Worm (Caenorhabditis elegans): ENCODE measurements around the gene ZK686.6.

Gene ZK686.6

DNA sequence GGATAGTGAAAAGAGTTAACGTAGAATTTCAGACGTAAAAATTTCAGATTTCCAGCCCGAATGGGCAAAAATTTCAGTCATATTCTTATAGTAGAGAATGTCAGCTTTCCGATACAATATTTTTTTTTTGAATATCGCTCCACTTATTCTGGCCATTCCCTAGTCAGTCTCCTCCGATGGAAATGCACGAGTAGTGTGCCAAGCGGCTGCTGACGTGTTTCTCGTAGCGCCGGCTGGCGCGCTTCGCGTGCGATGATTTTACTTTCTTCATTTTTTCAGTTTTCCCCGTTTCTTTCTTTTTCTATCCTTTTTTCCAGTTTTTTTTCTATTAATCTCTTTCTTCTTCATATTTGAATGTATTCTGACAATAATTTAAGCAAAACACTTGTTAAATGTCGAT is 1.8 kb downstream of the ZK686.6 start:
- TF ChIP-seq pes-1 (GFP tag; IDR thresholded peaks at IDR 0.05) (0 out of 2 replicates have a peak, but pooled peaks have one; percentile 24), flt-1 (GFP tag; IDR thresholded peaks at IDR 0.05) (0 out of 2 replicates have a peak, but pooled peaks have one; percentile 15)

DNA sequence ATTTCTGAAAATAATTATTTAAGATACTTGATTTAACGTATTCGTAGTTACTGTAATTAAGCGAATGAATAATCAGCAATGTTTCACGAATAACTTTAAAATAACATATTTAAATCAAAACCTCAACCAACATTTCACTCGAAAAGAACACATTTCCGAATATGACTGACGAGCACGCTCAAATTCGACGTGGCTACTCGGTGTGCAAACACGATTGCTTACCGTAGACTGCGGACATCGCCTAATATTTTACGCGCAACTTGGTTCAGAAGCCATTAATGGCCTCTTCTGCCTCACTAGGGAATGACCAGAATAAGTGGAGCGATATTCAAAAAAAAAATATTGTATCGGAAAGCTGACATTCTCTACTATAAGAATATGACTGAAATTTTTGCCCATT is 2.8 kb downstream of the ZK686.6 start, which contains the start of gene snu-23:
Gene snu-23 (minus strand): TSS at position 156 of the 400 bp plus-strand sequence.
- TF ChIP-seq ceh-13 (GFP tag; optimal IDR thresholded peaks at IDR 0.05) (no peak), pes-1 (GFP tag; IDR thresholded peaks at IDR 0.05) (no peak), tbx-37 (GFP tag; conservative IDR thresholded peaks at IDR 0.05) (no peak), F13C5.2 (tag; optimal IDR thresholded peaks at IDR 0.05) (no peak), hmbx-1 (tag; optimal IDR thresholded peaks at IDR 0.05) (no peak), sea-1 (GFP tag; conservative IDR thresholded peaks at IDR 0.05) (no peak), ama-1 (optimal IDR thresholded peaks at IDR 0.05) (no peak), hnd-1 (tag; optimal IDR thresholded peaks at IDR 0.05) (no peak), scrt-1 (GFP tag; IDR thresholded peaks at IDR 0.05) (no peak)

DNA sequence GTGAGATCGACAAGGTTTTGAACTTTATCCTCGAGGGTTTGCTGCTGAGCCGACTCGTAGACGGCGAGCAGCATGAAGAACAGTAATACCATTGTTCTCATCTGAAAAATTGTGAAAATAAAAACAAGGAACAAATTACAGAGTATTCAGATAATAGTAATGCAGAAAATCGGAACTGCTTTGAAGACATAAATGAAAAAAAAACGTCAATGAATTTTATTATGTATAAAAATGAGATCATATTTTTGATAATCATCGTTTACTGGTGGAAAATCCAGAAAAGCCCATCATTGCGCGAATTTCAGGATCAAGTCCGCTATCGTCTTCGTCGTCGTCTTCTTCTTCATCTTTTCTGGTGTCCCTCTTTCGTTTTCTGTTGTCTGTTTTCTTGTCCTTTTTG is 3.8 kb downstream of the ZK686.6 start, which contains the start of gene ZK686.3:
Gene ZK686.3 (minus strand): TSS at position 101 of the 400 bp plus-strand sequence.
- TF ChIP-seq tbx-37 (GFP tag; conservative IDR thresholded peaks at IDR 0.05) (no peak), ceh-13 (GFP tag; optimal IDR thresholded peaks at IDR 0.05) (no peak), tbx-11 (GFP tag; IDR thresholded peaks at IDR 0.05) (no peak), B0310.2 (tag; optimal IDR thresholded peaks at IDR 0.05) (no peak), hnd-1 (tag; optimal IDR thresholded peaks at IDR 0.05) (no peak), ama-1 (optimal IDR thresholded peaks at IDR 0.05) (no peak), aly-1 (tag; optimal IDR thresholded peaks at IDR 0.05) (no peak), hmg-4 (GFP tag; optimal IDR thresholded peaks at IDR 0.05) (no peak), ets-7 (tag; optimal IDR thresholded peaks at IDR 0.05) (no peak), flt-1 (GFP tag; IDR thresholded peaks at IDR 0.05) (no peak), ceh-36 (tag; optimal IDR thresholded peaks at IDR 0.05) (no peak), sea-1 (GFP tag; conservative IDR thresholded peaks at IDR 0.05) (no peak)

DNA sequence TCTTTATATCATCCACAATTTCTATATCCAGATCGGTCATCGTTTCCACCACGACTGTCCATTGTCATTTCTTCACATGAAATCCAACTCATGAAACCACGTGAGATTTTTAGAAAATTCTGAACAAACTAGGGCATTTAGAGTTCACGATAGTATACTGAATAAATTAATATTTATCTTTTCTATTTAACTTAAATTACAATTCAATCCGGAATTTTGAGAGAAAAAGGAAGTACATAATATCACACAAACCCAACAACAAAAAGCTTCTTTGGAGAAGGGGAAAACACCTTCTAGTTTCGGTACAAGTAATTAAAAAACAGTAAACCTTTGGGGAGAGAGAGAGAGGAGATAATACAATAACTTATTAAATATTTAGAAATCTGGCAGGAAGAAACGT is 5.4 kb downstream of the ZK686.6 start, which contains the start of gene ZK686.5:
Gene ZK686.5 (minus strand): TSS at position 101 of the 400 bp plus-strand sequence.
- TF ChIP-seq aly-1 (tag; optimal IDR thresholded peaks at IDR 0.05) (no peak), F13C5.2 (tag; optimal IDR thresholded peaks at IDR 0.05) (no peak), B0310.2 (tag; optimal IDR thresholded peaks at IDR 0.05) (no peak), hnd-1 (tag; optimal IDR thresholded peaks at IDR 0.05) (no peak), tbx-11 (GFP tag; IDR thresholded peaks at IDR 0.05) (no peak), hmbx-1 (tag; optimal IDR thresholded peaks at IDR 0.05) (no peak), pes-1 (GFP tag; IDR thresholded peaks at IDR 0.05) (no peak), ama-1 (optimal IDR thresholded peaks at IDR 0.05) (no peak), ceh-13 (GFP tag; optimal IDR thresholded peaks at IDR 0.05) (no peak)

DNA sequence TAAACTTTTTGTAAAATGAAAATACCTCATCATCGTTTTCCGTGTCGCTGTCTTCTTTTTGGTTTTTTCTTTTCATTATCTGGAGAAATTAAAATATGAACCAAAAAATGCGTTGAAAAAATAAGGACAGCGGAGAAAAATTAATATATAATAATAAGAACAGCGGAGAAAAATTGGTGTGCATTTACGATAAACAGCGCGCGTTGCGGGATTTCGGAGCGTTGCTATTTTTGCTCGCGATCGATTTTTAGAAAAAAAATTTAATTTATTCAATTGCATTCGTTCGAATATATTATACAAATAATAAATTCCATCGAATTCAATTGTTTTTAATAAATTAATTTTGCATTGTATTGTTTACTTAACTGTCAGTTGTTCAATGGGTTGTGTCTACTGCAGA is 6.8 kb downstream of the ZK686.6 start, which contains the start of gene ZK686.2:
Gene ZK686.2 (minus strand): TSS at position 79 of the 400 bp plus-strand sequence.
- TF ChIP-seq tbx-11 (GFP tag; IDR thresholded peaks at IDR 0.05) = no peak
- no peak for TF ChIP-seq ets-7 (tag; optimal IDR thresholded peaks at IDR 0.05)
- TF ChIP-seq ceh-13 (GFP tag; optimal IDR thresholded peaks at IDR 0.05) = no peak
- no peak for TF ChIP-seq pes-1 (GFP tag; IDR thresholded peaks at IDR 0.05)
- TF ChIP-seq tbx-37 (GFP tag; conservative IDR thresholded peaks at IDR 0.05) = no peak
- TF ChIP-seq hmbx-1 (tag; optimal IDR thresholded peaks at IDR 0.05) = no peak
- no peak for TF ChIP-seq tra-4 (tag; optimal IDR thresholded peaks at IDR 0.05)
- TF ChIP-seq hmg-4 (GFP tag; optimal IDR thresholded peaks at IDR 0.05) = no peak
- no peak for TF ChIP-seq ceh-36 (tag; optimal IDR thresholded peaks at IDR 0.05)
- no peak for TF ChIP-seq flt-1 (GFP tag; IDR thresholded peaks at IDR 0.05)
- TF ChIP-seq B0310.2 (tag; optimal IDR thresholded peaks at IDR 0.05) = no peak
- TF ChIP-seq aly-1 (tag; optimal IDR thresholded peaks at IDR 0.05) = no peak
- no peak for TF ChIP-seq scrt-1 (GFP tag; IDR thresholded peaks at IDR 0.05)
- TF ChIP-seq ama-1 (optimal IDR thresholded peaks at IDR 0.05) = no peak
- TF ChIP-seq F13C5.2 (tag; optimal IDR thresholded peaks at IDR 0.05) = no peak
- TF ChIP-seq sea-1 (GFP tag; conservative IDR thresholded peaks at IDR 0.05) = no peak
- no peak for TF ChIP-seq hnd-1 (tag; optimal IDR thresholded peaks at IDR 0.05)

DNA sequence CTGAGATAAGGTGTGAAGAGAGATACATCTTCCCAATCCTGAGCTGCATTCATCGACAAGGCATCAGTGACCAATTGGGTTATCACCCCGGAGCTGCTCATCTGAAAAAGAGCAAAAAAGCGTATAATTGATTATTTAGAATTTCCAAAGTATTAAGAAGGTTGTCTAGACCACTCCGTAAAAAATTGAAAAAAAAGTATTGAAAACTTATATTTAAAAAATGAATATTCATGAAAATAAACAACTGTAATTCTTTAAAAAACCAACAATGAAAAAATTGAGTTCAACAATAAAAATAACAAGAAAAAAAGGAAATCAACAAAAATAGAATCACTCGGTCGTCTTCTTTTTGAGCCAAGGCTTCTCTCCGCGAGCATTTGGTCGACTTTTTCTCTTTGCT is 9.3 kb downstream of the ZK686.6 start, which contains the start of gene mtx-2:
Gene mtx-2 (minus strand): TSS at position 101 of the 400 bp plus-strand sequence.
- no peak for TF ChIP-seq hmg-4 (GFP tag; optimal IDR thresholded peaks at IDR 0.05)
- no peak for TF ChIP-seq B0310.2 (tag; optimal IDR thresholded peaks at IDR 0.05)
- TF ChIP-seq aly-1 (tag; optimal IDR thresholded peaks at IDR 0.05) = no peak
- TF ChIP-seq F13C5.2 (tag; optimal IDR thresholded peaks at IDR 0.05) = no peak

DNA sequence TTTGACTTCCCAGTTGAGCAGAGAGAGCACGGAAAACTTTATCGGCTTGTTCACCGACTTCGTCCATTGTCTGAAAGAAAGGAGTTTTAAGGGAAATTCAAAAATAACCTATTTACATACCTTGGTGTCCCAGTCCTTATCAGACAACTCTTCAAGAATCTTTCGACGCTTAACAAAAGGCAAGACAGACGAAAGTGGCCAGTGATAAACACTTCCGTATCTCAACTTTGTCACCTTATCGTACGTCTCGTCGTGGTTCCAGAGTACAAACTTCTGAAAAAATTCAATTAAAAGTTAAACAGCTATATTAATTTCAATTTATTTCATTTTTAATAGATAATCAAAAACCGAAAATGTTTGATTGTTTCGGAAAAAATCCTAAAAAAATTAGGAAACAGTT is 10.6 kb downstream of the ZK686.6 start:
- TF ChIP-seq hmg-4 (GFP tag; optimal IDR thresholded peaks at IDR 0.05) (no peak), tra-4 (tag; optimal IDR thresholded peaks at IDR 0.05) (no peak), ceh-36 (tag; optimal IDR thresholded peaks at IDR 0.05) (no peak), flt-1 (GFP tag; IDR thresholded peaks at IDR 0.05) (no peak), scrt-1 (GFP tag; IDR thresholded peaks at IDR 0.05) (no peak), ama-1 (optimal IDR thresholded peaks at IDR 0.05) (no peak), aly-1 (tag; optimal IDR thresholded peaks at IDR 0.05) (no peak), ceh-13 (GFP tag; optimal IDR thresholded peaks at IDR 0.05) (no peak), hmbx-1 (tag; optimal IDR thresholded peaks at IDR 0.05) (no peak), ets-7 (tag; optimal IDR thresholded peaks at IDR 0.05) (no peak), pes-1 (GFP tag; IDR thresholded peaks at IDR 0.05) (no peak), F13C5.2 (tag; optimal IDR thresholded peaks at IDR 0.05) (no peak), sea-1 (GFP tag; conservative IDR thresholded peaks at IDR 0.05) (no peak), hnd-1 (tag; optimal IDR thresholded peaks at IDR 0.05) (no peak), B0310.2 (tag; optimal IDR thresholded peaks at IDR 0.05) (no peak), tbx-37 (GFP tag; conservative IDR thresholded peaks at IDR 0.05) (no peak), tbx-11 (GFP tag; IDR thresholded peaks at IDR 0.05) (no peak)

DNA sequence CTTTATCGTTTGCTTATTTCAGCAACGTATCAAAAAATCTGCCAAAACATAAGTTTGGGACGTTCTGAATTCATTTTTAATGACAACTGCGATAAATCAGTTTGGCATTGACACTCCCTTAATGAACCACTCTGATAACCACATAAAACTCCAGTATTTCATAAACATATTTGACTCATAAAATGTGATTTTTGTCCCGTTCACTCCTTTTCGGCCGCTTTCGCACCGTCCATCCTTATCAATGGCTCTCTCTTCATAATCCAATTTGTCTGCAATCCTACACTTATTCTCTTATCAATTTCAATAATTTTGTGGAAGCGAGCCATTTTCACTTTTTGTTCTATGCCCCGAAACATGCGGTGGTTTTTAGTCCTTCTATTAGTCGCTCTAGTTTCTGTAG is 14.2 kb downstream of the ZK686.6 start, which contains the start of gene pcp-1:
Gene pcp-1 (plus strand): TSS at position 342 of the 400 bp plus-strand sequence.
- TF ChIP-seq B0310.2 (tag; optimal IDR thresholded peaks at IDR 0.05) (no peak), tbx-37 (GFP tag; conservative IDR thresholded peaks at IDR 0.05) (no peak), tbx-11 (GFP tag; IDR thresholded peaks at IDR 0.05) (no peak), F13C5.2 (tag; optimal IDR thresholded peaks at IDR 0.05) (no peak), ceh-13 (GFP tag; optimal IDR thresholded peaks at IDR 0.05) (no peak), hmg-4 (GFP tag; optimal IDR thresholded peaks at IDR 0.05) (no peak), flt-1 (GFP tag; IDR thresholded peaks at IDR 0.05) (no peak), sea-1 (GFP tag; conservative IDR thresholded peaks at IDR 0.05) (no peak), hmbx-1 (tag; optimal IDR thresholded peaks at IDR 0.05) (no peak), pes-1 (GFP tag; IDR thresholded peaks at IDR 0.05) (no peak), ceh-36 (tag; optimal IDR thresholded peaks at IDR 0.05) (no peak), tra-4 (tag; optimal IDR thresholded peaks at IDR 0.05) (no peak), hnd-1 (tag; optimal IDR thresholded peaks at IDR 0.05) (no peak), ama-1 (optimal IDR thresholded peaks at IDR 0.05) (no peak)
